Fruit fly (Drosophila melanogaster) whole organism, prepupa: ENCODE measurements around the gene CG7810.

Experiments used
- CG10631 ChIP-seq: fragments of 200-800 bp; sonication (Bioruptor generic); optimal IDR thresholded peaks from 2 replicates; lab custom pipeline; 2016; ENCODE audit warnings: missing biosample characterization, missing genetic modification characterization
- CG10669 ChIP-seq: fragments of 200-800 bp; sonication (Bioruptor generic); optimal IDR thresholded peaks from 3 replicates; lab custom pipeline; 2018; ENCODE audit warnings: missing biosample characterization, mild to moderate bottlenecking, missing genetic modification characterization, moderate library complexity
- CG11902 ChIP-seq: fragments of 200-800 bp; sonication (Bioruptor generic); optimal IDR thresholded peaks from 3 replicates; lab custom pipeline; 2016; ENCODE audit warnings: missing biosample characterization, missing genetic modification characterization
- CG1621 ChIP-seq: fragments of 200-800 bp; sonication (Bioruptor generic); optimal IDR thresholded peaks from 3 replicates; lab custom pipeline; 2018; ENCODE audit warnings: missing biosample characterization, mild to moderate bottlenecking, missing genetic modification characterization
- CG16779 ChIP-seq: fragments of 200-800 bp; sonication (Bioruptor generic); optimal IDR thresholded peaks from 3 replicates; lab custom pipeline; 2017; ENCODE audit warnings: missing biosample characterization, mild to moderate bottlenecking, missing genetic modification characterization
- CG3032 ChIP-seq: fragments of 200-800 bp; optimal IDR thresholded peaks from 2 replicates; lab custom pipeline; 2019; ENCODE audit warnings: missing biosample characterization, mild to moderate bottlenecking, missing genetic modification characterization, moderate library complexity
- CG31627 ChIP-seq: fragments of 200-800 bp; sonication (Bioruptor generic); optimal IDR thresholded peaks from 3 replicates; lab custom pipeline; 2016; ENCODE audit warnings: missing biosample characterization, missing genetic modification characterization
- CG32006 ChIP-seq: fragments of 200-800 bp; sonication (Bioruptor generic); optimal IDR thresholded peaks from 3 replicates; lab custom pipeline; 2017; ENCODE audit warnings: missing biosample characterization, mild to moderate bottlenecking, missing genetic modification characterization
- CG34406 ChIP-seq: fragments of 200-800 bp; sonication (Bioruptor generic); optimal IDR thresholded peaks from 3 replicates; lab custom pipeline; 2016; ENCODE audit warnings: missing biosample characterization, missing genetic modification characterization
- CG3919 ChIP-seq: fragments of 200-800 bp; sonication (Bioruptor generic); optimal IDR thresholded peaks from 3 replicates; lab custom pipeline; 2016; ENCODE audit warnings: missing biosample characterization, missing genetic modification characterization
- CG4318 ChIP-seq: fragments of 200-800 bp; sonication (Bioruptor generic); optimal IDR thresholded peaks from 3 replicates; lab custom pipeline; 2017; ENCODE audit warnings: missing biosample characterization, mild to moderate bottlenecking, missing genetic modification characterization
- CG6163 ChIP-seq: fragments of 200-800 bp; sonication (Bioruptor generic); IDR thresholded peaks from 3 replicates; pipeline ENCODE4 v1.3.6; 2022; ENCODE audit warnings: missing biosample characterization, missing genetic modification characterization
- CG6276 ChIP-seq: fragments of 200-800 bp; sonication (Bioruptor generic); optimal IDR thresholded peaks from 2 replicates; lab custom pipeline; 2017; ENCODE audit warnings: missing biosample characterization, mild to moderate bottlenecking, missing genetic modification characterization
- CG6808 ChIP-seq: fragments of 200-800 bp; sonication (Bioruptor generic); optimal IDR thresholded peaks from 3 replicates; lab custom pipeline; 2017; ENCODE audit warnings: missing biosample characterization, missing genetic modification characterization, mild to moderate bottlenecking, moderate library complexity, missing genetic modification reagents
- CG6854 ChIP-seq: fragments of 200-800 bp; sonication (Bioruptor generic); optimal IDR thresholded peaks from 2 replicates; lab custom pipeline; 2017; ENCODE audit warnings: missing biosample characterization, mild to moderate bottlenecking, missing genetic modification characterization
- CG7368 ChIP-seq: fragments of 200-800 bp; sonication (Bioruptor generic); optimal IDR thresholded peaks from 3 replicates; lab custom pipeline; 2016; ENCODE audit warnings: missing biosample characterization, missing genetic modification characterization
- CG8319 ChIP-seq: fragments of 200-800 bp; sonication (Bioruptor generic); optimal IDR thresholded peaks from 3 replicates; lab custom pipeline; 2016; ENCODE audit warnings: missing biosample characterization, missing genetic modification characterization
- CG8632 ChIP-seq: fragments of 200-800 bp; sonication (Bioruptor generic); optimal IDR thresholded peaks from 3 replicates; lab custom pipeline; 2016; ENCODE audit warnings: missing biosample characterization, missing genetic modification characterization
- Eip93F ChIP-seq: fragments of 200-800 bp; sonication (Bioruptor generic); optimal IDR thresholded peaks from 2 replicates; lab custom pipeline; 2016; ENCODE audit warnings: missing biosample characterization, mild to moderate bottlenecking, missing genetic modification characterization
- Ets96B ChIP-seq: fragments of 200-800 bp; optimal IDR thresholded peaks from 2 replicates; lab custom pipeline; 2019; ENCODE audit warnings: missing biosample characterization, mild to moderate bottlenecking, missing genetic modification characterization, moderate library complexity
- Gug ChIP-seq: fragments of 200-800 bp; sonication (Bioruptor generic); IDR thresholded peaks from 2 replicates; pipeline ENCODE4 v1.3.6; 2022; ENCODE audit warnings: missing biosample characterization, missing genetic modification characterization
- Hr38 ChIP-seq: sonication (Bioruptor generic); optimal IDR thresholded peaks from 2 replicates; lab custom pipeline; 2016; ENCODE audit warnings: missing biosample characterization, missing genetic modification characterization
- Hr39 ChIP-seq: fragments of 200-800 bp; sonication (Bioruptor generic); optimal IDR thresholded peaks from 2 replicates; lab custom pipeline; 2016; ENCODE audit warnings: missing biosample characterization, missing genetic modification characterization
- Hr4 ChIP-seq: fragments of 200-800 bp; sonication (Bioruptor generic); optimal IDR thresholded peaks from 3 replicates; lab custom pipeline; 2016; ENCODE audit warnings: missing biosample characterization, missing genetic modification characterization
- Lpt ChIP-seq: fragments of 200-800 bp; sonication (Bioruptor generic); optimal IDR thresholded peaks from 3 replicates; lab custom pipeline; 2016; ENCODE audit warnings: missing biosample characterization, missing genetic modification characterization
- Met ChIP-seq: fragments of 200-800 bp; sonication (Bioruptor generic); optimal IDR thresholded peaks from 3 replicates; lab custom pipeline; 2016; ENCODE audit warnings: missing biosample characterization, missing genetic modification characterization
- OdsH ChIP-seq: fragments of 200-800 bp; sonication (Bioruptor generic); optimal IDR thresholded peaks from 3 replicates; lab custom pipeline; 2016; ENCODE audit warnings: missing biosample characterization, missing genetic modification characterization
- Smox ChIP-seq: fragments of 200-800 bp; sonication (Bioruptor generic); optimal IDR thresholded peaks from 3 replicates; lab custom pipeline; 2016; ENCODE audit warnings: missing biosample characterization, missing genetic modification characterization
- Sox102F ChIP-seq: fragments of 200-800 bp; sonication (Bioruptor generic); optimal IDR thresholded peaks from 2 replicates; lab custom pipeline; 2016; ENCODE audit warnings: missing biosample characterization, mild to moderate bottlenecking, missing genetic modification characterization
- Sox14 ChIP-seq: fragments of 200-800 bp; sonication (Bioruptor generic); optimal IDR thresholded peaks from 3 replicates; lab custom pipeline; 2016; ENCODE audit warnings: missing biosample characterization, missing genetic modification characterization
- Sox15 ChIP-seq: fragments of 200-800 bp; sonication (Bioruptor generic); optimal IDR thresholded peaks from 3 replicates; lab custom pipeline; 2016; ENCODE audit warnings: missing biosample characterization, missing genetic modification characterization
- achi ChIP-seq: fragments of 200-800 bp; sonication (Bioruptor generic); optimal IDR thresholded peaks from 3 replicates; lab custom pipeline; 2016; ENCODE audit warnings: missing biosample characterization, missing genetic modification characterization
- acj6 ChIP-seq: fragments of 200-800 bp; sonication (Bioruptor generic); optimal IDR thresholded peaks from 3 replicates; lab custom pipeline; 2016; ENCODE audit warnings: missing biosample characterization, missing genetic modification characterization
- cyc ChIP-seq: fragments of 200-800 bp; sonication (Bioruptor generic); optimal IDR thresholded peaks from 3 replicates; lab custom pipeline; 2016; ENCODE audit warnings: missing biosample characterization, missing genetic modification characterization
- dac ChIP-seq: fragments of 200-800 bp; sonication (Bioruptor generic); optimal IDR thresholded peaks from 2 replicates; lab custom pipeline; 2017; ENCODE audit warnings: missing biosample characterization, mild to moderate bottlenecking, missing genetic modification characterization
- dsx ChIP-seq: fragments of 200-800 bp; optimal IDR thresholded peaks from 3 replicates; lab custom pipeline; 2019; ENCODE audit warnings: missing biosample characterization, mild to moderate bottlenecking, missing genetic modification characterization, moderate library complexity; ENCODE audit not compliant: poor library complexity, severe bottlenecking
- eg ChIP-seq: fragments of 200-800 bp; sonication (Bioruptor generic); IDR thresholded peaks from 3 replicates; pipeline ENCODE4 v1.3.6; 2022; ENCODE audit warnings: missing biosample characterization, missing genetic modification characterization
- fd59A ChIP-seq: fragments of 200-800 bp; sonication (Bioruptor generic); optimal IDR thresholded peaks from 2 replicates; lab custom pipeline; 2017; ENCODE audit warnings: missing biosample characterization, mild to moderate bottlenecking, missing genetic modification characterization, missing genetic modification reagents
- fd85E ChIP-seq: fragments of 200-800 bp; sonication (Bioruptor generic); optimal IDR thresholded peaks from 3 replicates; lab custom pipeline; 2016; ENCODE audit warnings: missing biosample characterization, missing genetic modification characterization
- fkh ChIP-seq: fragments of 200-800 bp; sonication (Bioruptor generic); optimal IDR thresholded peaks from 3 replicates; lab custom pipeline; 2017; ENCODE audit warnings: missing biosample characterization, mild to moderate bottlenecking, missing genetic modification characterization, moderate library complexity
- lz ChIP-seq: fragments of 200-800 bp; sonication (Bioruptor generic); optimal IDR thresholded peaks from 3 replicates; lab custom pipeline; 2016; ENCODE audit warnings: missing biosample characterization, missing genetic modification characterization
- salr ChIP-seq, 2 experiments: fragments of 200-800 bp; sonication (Bioruptor generic); optimal IDR thresholded peaks; 3 replicates each; lab custom pipeline; 2016 to 2018; ENCODE audit warnings: missing biosample characterization in 2 of 2, missing genetic modification characterization in 2 of 2, mild to moderate bottlenecking in 1 of 2
- spab ChIP-seq: fragments of 200-800 bp; sonication (Bioruptor generic); optimal IDR thresholded peaks from 2 replicates; lab custom pipeline; 2017; ENCODE audit warnings: missing biosample characterization, mild to moderate bottlenecking, missing genetic modification characterization, missing genetic modification reagents
- ss ChIP-seq, 2 experiments: fragments of 200-800 bp; sonication (Bioruptor generic); optimal IDR thresholded peaks; 2 replicates in 1 of 2; 3 replicates in 1 of 2; lab custom pipeline; 2017 to 2018; ENCODE audit warnings: mild to moderate bottlenecking in 2 of 2, missing biosample characterization in 2 of 2, missing genetic modification characterization in 2 of 2, moderate library complexity in 1 of 2
- svp ChIP-seq: fragments of 200-800 bp; sonication (Bioruptor generic); peaks from one replicate; lab custom pipeline; 2016; ENCODE audit warnings: missing biosample characterization, missing genetic modification characterization
- topi ChIP-seq: fragments of 200-800 bp; sonication (Bioruptor generic); optimal IDR thresholded peaks from 3 replicates; lab custom pipeline; 2016; ENCODE audit warnings: missing biosample characterization, missing genetic modification characterization
- vri ChIP-seq: fragments of 200-800 bp; sonication (Bioruptor generic); optimal IDR thresholded peaks from 3 replicates; lab custom pipeline; 2016; ENCODE audit warnings: missing biosample characterization, mild to moderate bottlenecking, missing genetic modification characterization

The CG7810 gene

DNA sequence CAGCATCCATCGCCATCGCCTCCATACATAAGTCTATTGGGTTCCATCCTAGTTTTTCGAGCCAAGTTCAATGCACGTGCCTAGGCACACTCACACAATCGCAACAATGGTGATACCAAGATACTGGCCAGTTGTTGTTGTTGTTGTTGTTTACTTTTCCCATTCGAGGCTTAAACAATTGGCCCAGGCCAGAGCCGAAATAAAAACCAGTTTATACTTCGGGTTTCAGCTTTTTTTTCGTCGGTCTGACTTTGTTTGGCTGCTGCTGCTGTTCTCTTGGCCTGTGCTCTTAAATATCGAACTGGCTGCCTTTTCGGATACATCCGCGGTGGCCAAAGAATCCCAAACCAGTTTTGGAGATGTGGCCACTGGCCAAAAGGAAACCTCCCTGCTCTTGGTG, 30.8 kb downstream of the CG7810 start:
- TF ChIP-seq ss (GFP tag; optimal IDR thresholded peaks at IDR 0.05; lab: Kevin White, UChicago), result no peak
- no peak for TF ChIP-seq CG10631 (GFP tag; lab: Kevin White, UChicago)
- TF ChIP-seq CG3919 (GFP tag; lab: Kevin White, UChicago), result no peak
- TF ChIP-seq CG3032, result no peak
- peak; percentile 51 for TF ChIP-seq fkh (GFP tag; lab: Kevin White, UChicago)
- peak; percentile 13 for TF ChIP-seq CG8319 (GFP tag; lab: Kevin White, UChicago)
- TF ChIP-seq Sox14, result no peak
- no peak for TF ChIP-seq Ets96B (tag; lab: Kevin White, UChicago)
- TF ChIP-seq dsx (GFP tag; lab: Kevin White, UChicago), result peak; percentile 39

DNA sequence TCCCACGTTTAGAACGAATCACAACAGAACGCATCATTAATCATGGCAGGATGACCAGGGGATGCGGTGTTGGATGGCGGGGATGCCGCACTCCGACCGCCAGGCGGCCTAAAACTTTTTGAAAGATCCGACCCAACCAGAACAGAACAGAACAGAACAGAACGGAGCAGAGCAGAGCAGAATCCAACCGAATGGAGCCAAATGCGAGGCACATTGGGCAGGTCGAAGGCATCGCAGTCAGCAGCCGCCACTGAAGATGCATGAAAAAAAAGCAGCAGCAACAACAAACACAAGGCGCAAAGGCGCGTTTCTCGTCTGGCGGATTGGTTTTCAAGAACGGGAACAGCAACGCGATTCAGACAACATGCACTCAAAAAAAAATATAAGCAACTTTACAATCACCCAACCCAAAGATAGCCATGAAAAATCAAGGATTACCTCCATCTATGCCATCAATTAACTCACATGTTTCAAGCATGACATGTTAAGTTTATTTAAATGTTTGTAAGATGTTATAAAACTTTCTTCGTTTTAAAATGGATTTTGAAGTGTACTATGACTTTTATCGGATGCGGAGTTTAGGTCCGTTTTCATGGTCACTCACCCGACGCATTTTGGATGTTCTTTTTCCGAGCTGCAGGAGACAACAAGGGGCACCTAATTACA, 31.5 kb downstream of the CG7810 start:
- peak; percentile 75 for TF ChIP-seq Lpt (GFP tag; lab: Kevin White, UChicago)
- peak; percentile 93 for TF ChIP-seq CG6163 (GFP tag; lab: Robert Waterston, UW)
- peak; percentile 95 for TF ChIP-seq CG31627 (GFP tag; lab: Kevin White, UChicago)
- peak; percentile 93 for TF ChIP-seq CG3919 (GFP tag; lab: Kevin White, UChicago)
- TF ChIP-seq ss (GFP tag; optimal IDR thresholded peaks at IDR 0.05; lab: Kevin White, UChicago), result peak; percentile 85 to 91
- TF ChIP-seq Sox15 (GFP tag; lab: Kevin White, UChicago), result peak; percentile 76
- TF ChIP-seq fkh (GFP tag; lab: Kevin White, UChicago), result no peak
- peak; percentile 96 for TF ChIP-seq Smox
- TF ChIP-seq achi (GFP tag; lab: Kevin White, UChicago), result peak; percentile 90
- peak; percentile 92 for TF ChIP-seq CG6854
- peak; percentile 72 for TF ChIP-seq eg (GFP tag; lab: Robert Waterston, UW)
- TF ChIP-seq Gug (GFP tag; lab: Robert Waterston, UW), result peak; percentile 75
- peak; percentile 89 for TF ChIP-seq spab (GFP tag; lab: Kevin White, UChicago)
- TF ChIP-seq Hr38 (GFP tag; lab: Kevin White, UChicago), result no peak
- TF ChIP-seq CG10631 (GFP tag; lab: Kevin White, UChicago), result peak; percentile 94
- peak; percentile 80 for TF ChIP-seq CG8319 (GFP tag; lab: Kevin White, UChicago)
- peak; percentile 95 for TF ChIP-seq Eip93F (GFP tag; lab: Kevin White, UChicago)
- TF ChIP-seq salr (GFP tag; optimal IDR thresholded peaks at IDR 0.05; lab: Kevin White, UChicago), result peak; percentile 83 to 85
- TF ChIP-seq CG32006 (GFP tag; lab: Kevin White, UChicago), result peak; percentile 79
- TF ChIP-seq CG11902 (GFP tag; lab: Kevin White, UChicago), result peak; percentile 78
- TF ChIP-seq CG7368 (GFP tag; lab: Kevin White, UChicago), result peak; percentile 89
- peak; percentile 54 for TF ChIP-seq CG4318 (GFP tag; lab: Kevin White, UChicago)
- peak; percentile 98 for TF ChIP-seq svp (GFP tag; lab: Kevin White, UChicago)
- peak; percentile 96 for TF ChIP-seq lz
- peak; percentile 40 for TF ChIP-seq dac (GFP tag; lab: Kevin White, UChicago)
- TF ChIP-seq CG3032, result peak; percentile 91
- TF ChIP-seq vri, result peak; percentile 97
- TF ChIP-seq Ets96B (tag; lab: Kevin White, UChicago), result peak; percentile 93
- peak; percentile 95 for TF ChIP-seq CG10669 (GFP tag; lab: Kevin White, UChicago)
- TF ChIP-seq topi (GFP tag; lab: Kevin White, UChicago), result peak; percentile 96
- peak; percentile 92 for TF ChIP-seq fd59A (GFP tag; lab: Kevin White, UChicago)
- peak; percentile 90 for TF ChIP-seq OdsH (GFP tag; lab: Kevin White, UChicago)
- peak; percentile 96 for TF ChIP-seq Sox102F
- peak; percentile 92 for TF ChIP-seq dsx (GFP tag; lab: Kevin White, UChicago)
- TF ChIP-seq CG8632 (GFP tag; lab: Kevin White, UChicago), result peak; percentile 86
- TF ChIP-seq Sox14, result peak; percentile 94
- TF ChIP-seq CG1621 (tag; lab: Kevin White, UChicago), result peak; percentile 92
- TF ChIP-seq Hr39 (GFP tag; lab: Kevin White, UChicago), result peak; percentile 95
- peak; percentile 95 for TF ChIP-seq cyc (GFP tag; lab: Kevin White, UChicago)
- TF ChIP-seq fd85E, result peak; percentile 54
- peak; percentile 86 for TF ChIP-seq CG34406 (GFP tag; lab: Kevin White, UChicago)
- TF ChIP-seq Hr4 (GFP tag; lab: Kevin White, UChicago), result peak; percentile 57
- peak; percentile 71 for TF ChIP-seq CG6276
- TF ChIP-seq acj6 (GFP tag; lab: Kevin White, UChicago), result peak; percentile 93
- peak; percentile 74 for TF ChIP-seq CG16779 (tag; lab: Kevin White, UChicago)
- peak; percentile 97 for TF ChIP-seq Met (GFP tag; lab: Kevin White, UChicago)
- peak; percentile 88 for TF ChIP-seq CG6808 (GFP tag; lab: Kevin White, UChicago)
